Worm (Caenorhabditis elegans) whole organism, young adult: Measurements from ENCODE around the gene C49A9.3.

ENCODE experiments used
- D2030.7 ChIP-seq: fragments of 200-800 bp; sonication (Bioruptor generic); IDR thresholded peaks from 2 replicates; pipeline ENCODE4 v1.3.6; 2022; ENCODE audit warnings: missing genetic modification reagents, missing genetic modification characterization, missing compliant biosample characterization
- F22D6.2 ChIP-seq: sonication (generic microtip); optimal IDR thresholded peaks from 2 replicates; lab custom pipeline; 2016; ENCODE audit warnings: mild to moderate bottlenecking, missing genetic modification characterization, missing compliant biosample characterization
- Y95B8A.8 ChIP-seq: fragments of 200-800 bp; sonication (Bioruptor generic); IDR thresholded peaks from 2 replicates; pipeline ENCODE4 v1.3.6; 2022; ENCODE audit warnings: missing genetic modification reagents, missing genetic modification characterization, missing compliant biosample characterization
- hrde-1 ChIP-seq: sonication (generic microtip); optimal IDR thresholded peaks from 2 replicates; lab custom pipeline; 2016; ENCODE audit warnings: missing genetic modification characterization, mild to moderate bottlenecking, missing compliant biosample characterization, moderate library complexity, missing genotype, missing genetic modification reagents, borderline replicate concordance
- lin-35 ChIP-seq, 3 experiments: fragments of 150-350 bp in 2 of 3; sonication (generic microtip) in 1 of 3; optimal IDR thresholded peaks; 2 replicates each; lab custom pipeline; 2014 to 2018; ENCODE audit warnings: missing biosample characterization in 3 of 3, missing genetic modification characterization in 3 of 3, missing genetic modification reagents in 3 of 3
- nhr-80 ChIP-seq: sonication (generic microtip); optimal IDR thresholded peaks from 2 replicates; lab custom pipeline; 2016; ENCODE audit warnings: missing genetic modification characterization, missing compliant biosample characterization
- snpc-4 ChIP-seq, 5 experiments: fragments of 150-350 bp in 1 of 5; sonication (generic microtip) in 4 of 5; optimal IDR thresholded peaks; 2 replicates each; lab custom pipeline; 2014 to 2018; ENCODE audit warnings: missing genetic modification characterization in 5 of 5, missing biosample characterization in 3 of 5, antibody characterized with exemption in 2 of 5, mild to moderate bottlenecking in 2 of 5, missing compliant biosample characterization in 2 of 5, missing genotype in 2 of 5, moderate library complexity in 2 of 5, missing genetic modification reagents in 1 of 5
- somi-1 ChIP-seq: fragments of 200-800 bp; sonication (Bioruptor generic); optimal IDR thresholded peaks from 2 replicates; lab custom pipeline; 2018; ENCODE audit warnings: mild to moderate bottlenecking, missing genetic modification characterization, missing compliant biosample characterization
- sptf-2 ChIP-seq: fragments of 200-800 bp; sonication (Bioruptor generic); optimal IDR thresholded peaks from 2 replicates; lab custom pipeline; 2018; ENCODE audit warnings: mild to moderate bottlenecking, missing genetic modification characterization, missing compliant biosample characterization
- tlf-1 ChIP-seq: fragments of 200-800 bp; sonication (Bioruptor generic); optimal IDR thresholded peaks from 2 replicates; lab custom pipeline; 2018; ENCODE audit warnings: mild to moderate bottlenecking, missing genetic modification characterization, missing compliant biosample characterization
- zfh-2 ChIP-seq: fragments of 200-800 bp; sonication (Bioruptor generic); conservative IDR thresholded peaks from 2 replicates; pipeline ENCODE4 v1.3.6; 2022; ENCODE audit warnings: missing genetic modification reagents, missing genetic modification characterization, missing compliant biosample characterization
- ztf-18 ChIP-seq: sonication (generic microtip); optimal IDR thresholded peaks from 2 replicates; lab custom pipeline; 2016; ENCODE audit warnings: missing genotype, mild to moderate bottlenecking, missing genetic modification characterization, missing compliant biosample characterization

ce11 chrIV:6219429-6219828 lies 2.5 kb upstream of the C49A9.3 start, which contains the start of gene C49A9.4:
- TF ChIP-seq F22D6.2 (no peak), Y95B8A.8 (no peak), snpc-4 (GFP tag; optimal IDR thresholded peaks at IDR 0.05; lab: Kevin White, UChicago) (no peak), snpc-4 (tag; optimal IDR thresholded peaks at IDR 0.05; lab: Kevin White, UChicago) (no peak), lin-35 (GFP tag; optimal IDR thresholded peaks at IDR 0.05; lab: Kevin White, UChicago) (no peak), sptf-2 (GFP tag; lab: Kevin White, UChicago) (no peak), ztf-18 (tag; lab: Kevin White, UChicago) (no peak), somi-1 (GFP tag; lab: Kevin White, UChicago) (no peak), nhr-80 (tag; lab: Kevin White, UChicago) (peak; percentile 58), D2030.7 (GFP tag; lab: Robert Waterston, UW) (no peak), hrde-1 (no peak), tlf-1 (no peak), zfh-2 (no peak)
